Fruit fly (Drosophila melanogaster) whole organism, embryonic: ENCODE results near the gene Gs2.
A peak's percentile ranks its signal among the peaks of the same experiment; 100 is the strongest.

Experiments used
- CG10979 ChIP-seq: fragments of 200-800 bp; sonication (Bioruptor generic); optimal IDR thresholded peaks from 2 replicates; lab custom pipeline; 2018; ENCODE audit warnings: missing biosample characterization, mild to moderate bottlenecking, missing genetic modification characterization, moderate library complexity
- CG11696 ChIP-seq: fragments of 200-800 bp; sonication (Bioruptor generic); IDR thresholded peaks from 2 replicates; pipeline ENCODE4 v1.3.6; 2022; ENCODE audit warnings: missing biosample characterization, missing genetic modification characterization
- CG12236 ChIP-seq: fragments of 200-800 bp; sonication (Bioruptor generic); optimal IDR thresholded peaks from 2 replicates; lab custom pipeline; 2016; ENCODE audit warnings: missing biosample characterization, missing genetic modification characterization
- CG13775 ChIP-seq: fragments of 200-800 bp; sonication (Bioruptor generic); optimal IDR thresholded peaks from 3 replicates; lab custom pipeline; 2017; ENCODE audit warnings: missing biosample characterization, mild to moderate bottlenecking, missing genetic modification characterization
- CG14667 ChIP-seq: fragments of 200-800 bp; sonication (Bioruptor generic); IDR thresholded peaks from 2 replicates; pipeline ENCODE4 v1.3.6; 2022; ENCODE audit warnings: missing biosample characterization, missing genetic modification characterization
- CG15073 ChIP-seq: fragments of 200-800 bp; sonication (Bioruptor generic); optimal IDR thresholded peaks from 2 replicates; lab custom pipeline; 2016; ENCODE audit warnings: missing biosample characterization, missing genetic modification characterization
- CG1602 ChIP-seq: fragments of 200-800 bp; sonication (Bioruptor generic); optimal IDR thresholded peaks from 3 replicates; lab custom pipeline; 2016; ENCODE audit warnings: missing biosample characterization, missing genetic modification characterization
- CG1603 ChIP-seq: fragments of 200-800 bp; sonication (Bioruptor generic); optimal IDR thresholded peaks from 2 replicates; lab custom pipeline; 2019; ENCODE audit warnings: missing biosample characterization, mild to moderate bottlenecking, missing genetic modification characterization, moderate library complexity
- CG17612 ChIP-seq: fragments of 200-800 bp; sonication (Bioruptor generic); IDR thresholded peaks from 2 replicates; pipeline ENCODE4 v1.3.6; 2022; ENCODE audit warnings: missing biosample characterization, missing genetic modification characterization
- CG17912 ChIP-seq: fragments of 200-800 bp; sonication (Bioruptor generic); optimal IDR thresholded peaks from 2 replicates; lab custom pipeline; 2018; ENCODE audit warnings: missing biosample characterization, mild to moderate bottlenecking, missing genetic modification characterization
- CG1832 ChIP-seq: fragments of 200-800 bp; sonication (Bioruptor generic); optimal IDR thresholded peaks from 2 replicates; lab custom pipeline; 2017; ENCODE audit warnings: missing biosample characterization, mild to moderate bottlenecking, missing genetic modification characterization, inconsistent platforms
- CG18764 ChIP-seq: fragments of 200-800 bp; sonication (Bioruptor generic); optimal IDR thresholded peaks from 3 replicates; lab custom pipeline; 2016; ENCODE audit warnings: missing biosample characterization, missing genetic modification characterization
- CG2712 ChIP-seq: fragments of 200-800 bp; optimal IDR thresholded peaks from 3 replicates; lab custom pipeline; 2019; ENCODE audit warnings: missing biosample characterization, mild to moderate bottlenecking, missing genetic modification characterization, moderate library complexity
- CG2875 ChIP-seq: fragments of 200-800 bp; sonication (Bioruptor generic); optimal IDR thresholded peaks from 2 replicates; lab custom pipeline; 2017; ENCODE audit warnings: missing biosample characterization, mild to moderate bottlenecking, missing genetic modification characterization, missing genetic modification reagents
- CG34224 ChIP-seq: fragments of 200-800 bp; sonication (Bioruptor generic); IDR thresholded peaks from 3 replicates; pipeline ENCODE4 v1.3.6; 2022; ENCODE audit warnings: missing biosample characterization, missing genetic modification characterization; ENCODE audit not compliant: partially characterized antibody
- CG4328 ChIP-seq: fragments of 200-800 bp; sonication (Bioruptor generic); optimal IDR thresholded peaks from 3 replicates; lab custom pipeline; 2017; ENCODE audit warnings: missing biosample characterization, missing genetic modification reagents, missing genetic modification characterization
- CG43689 ChIP-seq: fragments of 200-800 bp; sonication (Bioruptor generic); IDR thresholded peaks from 2 replicates; pipeline ENCODE4 v1.3.6; 2022; ENCODE audit warnings: missing biosample characterization, missing genetic modification characterization
- CG5180 ChIP-seq: fragments of 200-800 bp; sonication (Bioruptor generic); optimal IDR thresholded peaks from 3 replicates; lab custom pipeline; 2017; ENCODE audit warnings: missing biosample characterization, missing genetic modification characterization, mild to moderate bottlenecking, moderate library complexity, missing genetic modification reagents
- CG9727 ChIP-seq: fragments of 200-800 bp; sonication (Bioruptor generic); optimal IDR thresholded peaks from 3 replicates; lab custom pipeline; 2017; ENCODE audit warnings: missing biosample characterization, mild to moderate bottlenecking, missing genetic modification characterization
- Dbx ChIP-seq: fragments of 200-800 bp; sonication (Bioruptor generic); IDR thresholded peaks from 3 replicates; pipeline ENCODE4 v1.3.6; 2022; ENCODE audit warnings: missing biosample characterization, missing genetic modification characterization
- Deaf1 ChIP-seq: fragments of 200-800 bp; optimal IDR thresholded peaks from 3 replicates; lab custom pipeline; 2019; ENCODE audit warnings: missing biosample characterization, mild to moderate bottlenecking, missing genetic modification characterization, moderate library complexity
- E2f1 ChIP-seq: fragments of 200-800 bp; sonication (Bioruptor generic); IDR thresholded peaks from 2 replicates; pipeline ENCODE4 v1.3.6; 2022; ENCODE audit warnings: missing biosample characterization, missing genetic modification characterization
- H2.0 ChIP-seq: fragments of 200-800 bp; sonication (Bioruptor generic); IDR thresholded peaks from 2 replicates; pipeline ENCODE4 v1.3.6; 2022; ENCODE audit warnings: missing biosample characterization, missing genetic modification characterization
- Lpt ChIP-seq: fragments of >200 bp; optimal IDR thresholded peaks from 2 replicates; lab custom pipeline; 2018; ENCODE audit warnings: missing biosample characterization, missing genetic modification characterization
- MBD-R2 ChIP-seq: fragments of 200-800 bp; sonication (Bioruptor generic); IDR thresholded peaks from 2 replicates; pipeline ENCODE4 v1.3.6; 2022; ENCODE audit warnings: missing biosample characterization, missing genetic modification characterization
- NC2α ChIP-seq: fragments of 200-800 bp; sonication (Bioruptor generic); optimal IDR thresholded peaks from 2 replicates; lab custom pipeline; 2016; ENCODE audit warnings: missing biosample characterization, missing genetic modification characterization
- Neu2 ChIP-seq: fragments of 200-800 bp; sonication (Bioruptor generic); optimal IDR thresholded peaks from 3 replicates; lab custom pipeline; 2016; ENCODE audit warnings: missing biosample characterization, missing genetic modification characterization, borderline replicate concordance
- Nf-YB ChIP-seq: fragments of 200-800 bp; sonication (Bioruptor generic); optimal IDR thresholded peaks from 3 replicates; lab custom pipeline; 2019; ENCODE audit warnings: missing biosample characterization, mild to moderate bottlenecking, missing genetic modification characterization, moderate library complexity
- Poxn ChIP-seq: fragments of 200-800 bp; sonication (Bioruptor generic); IDR thresholded peaks from 2 replicates; pipeline ENCODE4 v1.3.6; 2022; ENCODE audit warnings: missing biosample characterization, missing genetic modification characterization
- Ravus ChIP-seq: fragments of 200-800 bp; sonication (Bioruptor generic); IDR thresholded peaks from 2 replicates; pipeline ENCODE4 v1.3.6; 2022; ENCODE audit warnings: missing biosample characterization, missing genetic modification characterization
- Ssrp ChIP-seq: fragments of 200-800 bp; sonication (Bioruptor generic); optimal IDR thresholded peaks from 2 replicates; lab custom pipeline; 2018; ENCODE audit warnings: missing biosample characterization, mild to moderate bottlenecking, missing genetic modification characterization, moderate library complexity
- Trl ChIP-seq, 3 experiments: fragments of >200 bp in 2 of 3; fragments of 200-800 bp in 1 of 3; sonication (Bioruptor generic) in 1 of 3; optimal IDR thresholded peaks; 2 replicates in 1 of 3; 3 replicates in 2 of 3; lab custom pipeline; 2016 to 2017; ENCODE audit warnings: missing biosample characterization in 1 of 3, missing genetic modification characterization in 1 of 3
- Xrp1 ChIP-seq: fragments of 200-800 bp; sonication (Bioruptor generic); IDR thresholded peaks from 2 replicates; pipeline ENCODE4 v1.3.6; 2022; ENCODE audit warnings: missing biosample characterization, missing genetic modification characterization
- al ChIP-seq: fragments of 200-800 bp; sonication (Bioruptor generic); IDR thresholded peaks from 2 replicates; pipeline ENCODE4 v1.3.6; 2022; ENCODE audit warnings: missing biosample characterization, missing genetic modification characterization
- ap ChIP-seq: fragments of 200-800 bp; sonication (Bioruptor generic); IDR thresholded peaks from 2 replicates; pipeline ENCODE4 v1.3.6; 2022; ENCODE audit warnings: missing biosample characterization, missing genetic modification characterization
- ara ChIP-seq: fragments of 200-800 bp; sonication (Bioruptor generic); IDR thresholded peaks from 2 replicates; pipeline ENCODE4 v1.3.6; 2022; ENCODE audit warnings: missing biosample characterization, missing genetic modification characterization
- ase ChIP-seq: fragments of 200-800 bp; sonication (Bioruptor generic); IDR thresholded peaks from 3 replicates; pipeline ENCODE4 v1.3.6; 2022; ENCODE audit warnings: missing biosample characterization, missing genetic modification characterization
- az2 ChIP-seq: fragments of 200-800 bp; sonication (Bioruptor generic); optimal IDR thresholded peaks from 3 replicates; lab custom pipeline; 2016; ENCODE audit warnings: missing biosample characterization, missing genetic modification characterization
- caup ChIP-seq: fragments of 200-800 bp; sonication (Bioruptor generic); optimal IDR thresholded peaks from 3 replicates; lab custom pipeline; 2017; ENCODE audit warnings: missing biosample characterization, mild to moderate bottlenecking, missing genetic modification characterization, moderate library complexity; ENCODE audit not compliant: severe bottlenecking
- crp ChIP-seq, 2 experiments: fragments of 200-800 bp; sonication (Bioruptor generic); optimal IDR thresholded peaks; 2 replicates in 1 of 2; 3 replicates in 1 of 2; lab custom pipeline; 2017; ENCODE audit warnings: missing biosample characterization in 2 of 2, missing genetic modification characterization in 2 of 2, mild to moderate bottlenecking in 1 of 2, moderate library complexity in 1 of 2
- dan ChIP-seq: fragments of 200-800 bp; sonication (Bioruptor generic); IDR thresholded peaks from 2 replicates; pipeline ENCODE4 v1.3.6; 2022; ENCODE audit warnings: missing biosample characterization, missing genetic modification characterization
- dpn ChIP-seq, 2 experiments: fragments of 200-800 bp; sonication (Bioruptor generic); optimal IDR thresholded peaks; 3 replicates each; lab custom pipeline; 2016; ENCODE audit warnings: missing biosample characterization in 2 of 2, missing genetic modification characterization in 2 of 2
- gsb-n ChIP-seq: fragments of 200-800 bp; sonication (Bioruptor generic); optimal IDR thresholded peaks from 3 replicates; lab custom pipeline; 2018; ENCODE audit warnings: missing biosample characterization, mild to moderate bottlenecking, missing genetic modification characterization
- luna ChIP-seq: fragments of 200-800 bp; sonication (Bioruptor generic); optimal IDR thresholded peaks from 2 replicates; lab custom pipeline; 2016; ENCODE audit warnings: missing biosample characterization, missing genetic modification characterization
- pan ChIP-seq, 4 experiments: fragments of >200 bp in 3 of 4; fragments of 200-800 bp in 1 of 4; sonication (Bioruptor generic) in 1 of 4; optimal IDR thresholded peaks in 3 of 4; IDR thresholded peaks in 1 of 4; 2 replicates each; pipeline versions ENCODE4 v1.3.6 to Lab custom; 2017 to 2022; ENCODE audit warnings: missing biosample characterization in 2 of 4, missing genetic modification characterization in 2 of 4, mixed read lengths in 1 of 4
- pho ChIP-seq: fragments of 200-800 bp; sonication (Bioruptor generic); optimal IDR thresholded peaks from 2 replicates; lab custom pipeline; 2016; ENCODE audit warnings: missing biosample characterization, missing genetic modification characterization
- sens-2 ChIP-seq: fragments of 200-800 bp; sonication (Bioruptor generic); IDR thresholded peaks from 2 replicates; pipeline ENCODE4 v1.3.6; 2022; ENCODE audit warnings: missing biosample characterization, missing genetic modification characterization
- zen ChIP-seq: fragments of 200-800 bp; sonication (Bioruptor generic); optimal IDR thresholded peaks from 3 replicates; lab custom pipeline; 2018; ENCODE audit warnings: missing biosample characterization, mild to moderate bottlenecking, missing genetic modification characterization, moderate library complexity
- zfh2 ChIP-seq: fragments of 200-800 bp; sonication (Bioruptor generic); optimal IDR thresholded peaks from 2 replicates; lab custom pipeline; 2016; ENCODE audit warnings: missing biosample characterization, missing genetic modification characterization

The Gs2 gene

dm6 chrX:11452846-11453391 lies 30.3 kb downstream of the Gs2 start:
- peak; percentile 30 for TF ChIP-seq CG12236 (GFP tag; lab: Kevin White, UChicago)
- TF ChIP-seq caup, result peak; percentile 77
- peak; percentile 87 for TF ChIP-seq ara (GFP tag; lab: Robert Waterston, UW)
- TF ChIP-seq CG43689 (GFP tag; lab: Robert Waterston, UW), result peak; percentile 45; the same call in 1 of the 2 replicates
- TF ChIP-seq ase (GFP tag; lab: Robert Waterston, UW), result peak; percentile 88
- TF ChIP-seq dpn (GFP tag; optimal IDR thresholded peaks at IDR 0.05; lab: Kevin White, UChicago), result peak; percentile 74 to 79
- TF ChIP-seq CG17612 (GFP tag; lab: Robert Waterston, UW), result peak; percentile 58
- TF ChIP-seq CG5180 (GFP tag; lab: Kevin White, UChicago), result peak; percentile 46
- TF ChIP-seq CG9727 (GFP tag; lab: Kevin White, UChicago), result peak; percentile 76
- no peak for TF ChIP-seq Poxn
- peak; percentile 9 for TF ChIP-seq CG15073 (GFP tag; lab: Kevin White, UChicago)
- peak; percentile 17 for TF ChIP-seq NC2α
- peak; percentile 77 for TF ChIP-seq CG11696 (GFP tag; lab: Robert Waterston, UW)
- TF ChIP-seq sens-2 (GFP tag; lab: Robert Waterston, UW), result peak; percentile 85
- TF ChIP-seq CG18764 (GFP tag; lab: Kevin White, UChicago), result peak; percentile 43
- peak; percentile 88 for TF ChIP-seq Dbx (GFP tag; lab: Robert Waterston, UW)
- TF ChIP-seq az2 (GFP tag; lab: Kevin White, UChicago), result peak; percentile 66
- TF ChIP-seq CG1603 (tag; lab: Kevin White, UChicago), result peak; percentile 88
- TF ChIP-seq MBD-R2 (GFP tag; lab: Robert Waterston, UW), result peak; percentile 63
- peak; percentile 46 for TF ChIP-seq CG1602
- peak; percentile 62 for TF ChIP-seq CG2875 (GFP tag; lab: Kevin White, UChicago)
- TF ChIP-seq ap, result peak; percentile 75
- TF ChIP-seq CG4328 (GFP tag; lab: Kevin White, UChicago), result no peak
- TF ChIP-seq CG2712 (tag; lab: Kevin White, UChicago), result peak; percentile 78
- peak; percentile 55 for TF ChIP-seq pho (GFP tag; lab: Kevin White, UChicago)
- TF ChIP-seq CG10979 (tag; lab: Kevin White, UChicago), result peak; percentile 66
- no peak for TF ChIP-seq Neu2 (GFP tag; lab: Kevin White, UChicago)
- peak; percentile 19 for TF ChIP-seq luna (GFP tag; lab: Kevin White, UChicago)
- TF ChIP-seq al (GFP tag; lab: Robert Waterston, UW), result peak; percentile 66
- TF ChIP-seq CG17912 (GFP tag; lab: Kevin White, UChicago), result no peak
- TF ChIP-seq CG34224 (GFP tag; lab: Robert Waterston, UW), result no peak
- no peak for TF ChIP-seq Trl (optimal IDR thresholded peaks at IDR 0.05; lab: Kevin White, UChicago)
- TF ChIP-seq Trl (GFP tag; optimal IDR thresholded peaks at IDR 0.05; lab: Kevin White, UChicago), result peak; percentile 88
- peak; percentile 37 for TF ChIP-seq zfh2
- no peak for TF ChIP-seq dan
- peak in 1 of 2 experiments; percentile 46 for TF ChIP-seq crp (GFP tag; optimal IDR thresholded peaks at IDR 0.05; lab: Kevin White, UChicago)
- no peak for TF ChIP-seq pan (optimal IDR thresholded peaks at IDR 0.05; lab: Kevin White, UChicago)
- peak in 1 of 2 experiments; percentile 87 for TF ChIP-seq pan (GFP tag; optimal IDR thresholded peaks at IDR 0.05 in 1 of 2, IDR thresholded peaks at IDR 0.05 in 1 of 2)
- peak; percentile 73 for TF ChIP-seq CG14667 (GFP tag; lab: Robert Waterston, UW)
- TF ChIP-seq zen (tag; lab: Kevin White, UChicago), result peak; percentile 63
- TF ChIP-seq Ssrp, result peak; percentile 36
- peak; percentile 46 for TF ChIP-seq CG13775 (GFP tag; lab: Kevin White, UChicago)
- peak; percentile 66 for TF ChIP-seq gsb-n
- peak; percentile 91 for TF ChIP-seq Xrp1 (GFP tag; lab: Robert Waterston, UW)
- TF ChIP-seq H2.0 (GFP tag; lab: Robert Waterston, UW), result peak; percentile 87
- TF ChIP-seq Lpt (GFP tag; lab: Kevin White, UChicago), result no peak
- TF ChIP-seq Ravus (GFP tag; lab: Robert Waterston, UW), result peak; percentile 45
- TF ChIP-seq E2f1 (GFP tag; lab: Robert Waterston, UW), result peak; percentile 89
- TF ChIP-seq CG1832 (GFP tag; lab: Kevin White, UChicago), result peak; percentile 58
- TF ChIP-seq Deaf1 (tag; lab: Kevin White, UChicago), result peak; percentile 42
- peak; percentile 30 for TF ChIP-seq Nf-YB (GFP tag; lab: Kevin White, UChicago)
